Worm (Caenorhabditis elegans) whole organism, L1 larva: ENCODE results near the gene T24C2.5.

Experiments used
- F16B12.6 ChIP-seq: fragments of 150-350 bp; optimal IDR thresholded peaks from 2 replicates; lab custom pipeline; 2014; ENCODE audit warnings: missing biosample characterization, missing genetic modification characterization
- aly-2 ChIP-seq: fragments of 150-350 bp; optimal IDR thresholded peaks from 2 replicates; lab custom pipeline; 2014; ENCODE audit warnings: missing biosample characterization, missing genetic modification characterization
- ama-1 ChIP-seq: fragments of 150-350 bp; optimal IDR thresholded peaks from 2 replicates; lab custom pipeline; 2014
- ceh-63 ChIP-seq: fragments of 200-800 bp; sonication (Bioruptor generic); optimal IDR thresholded peaks from 2 replicates; lab custom pipeline; 2018; ENCODE audit warnings: mild to moderate bottlenecking, missing genetic modification characterization, missing compliant biosample characterization
- ceh-8 ChIP-seq: fragments of 200-800 bp; sonication (Bioruptor generic); optimal IDR thresholded peaks from 2 replicates; lab custom pipeline; 2018; ENCODE audit warnings: mild to moderate bottlenecking, missing genetic modification characterization, moderate library complexity, missing compliant biosample characterization
- ceh-90 ChIP-seq: sonication (generic microtip); optimal IDR thresholded peaks from 2 replicates; lab custom pipeline; 2016; ENCODE audit warnings: missing genetic modification characterization, missing compliant biosample characterization
- dpl-1 ChIP-seq, 3 experiments: fragments of 150-350 bp in 2 of 3; sonication (generic microtip) in 1 of 3; optimal IDR thresholded peaks; 2 replicates each; lab custom pipeline; 2014 to 2017; ENCODE audit warnings: missing biosample characterization in 3 of 3, missing genetic modification characterization in 3 of 3, missing genetic modification reagents in 3 of 3
- dsc-1 ChIP-seq: sonication (generic microtip); optimal IDR thresholded peaks from 2 replicates; lab custom pipeline; 2016; ENCODE audit warnings: mild to moderate bottlenecking, missing genetic modification characterization, missing compliant biosample characterization
- efl-1 ChIP-seq, 4 experiments: fragments of 150-350 bp; optimal IDR thresholded peaks in 3 of 4; peaks in 1 of 4; 1 replicate in 1 of 4; 2 replicates in 3 of 4; lab custom pipeline; 2014; ENCODE audit warnings: missing biosample characterization in 2 of 4, missing genetic modification characterization in 2 of 4, missing genetic modification reagents in 2 of 4
- egl-13 ChIP-seq: sonication (generic microtip); optimal IDR thresholded peaks from 2 replicates; lab custom pipeline; 2016; ENCODE audit warnings: missing genotype, missing genetic modification reagents, missing genetic modification characterization, missing compliant biosample characterization
- egl-27 ChIP-seq, 2 experiments: fragments of 150-350 bp in 1 of 2; sonication (generic microtip); optimal IDR thresholded peaks; 3 replicates each; lab custom pipeline; 2017 to 2018; ENCODE audit warnings: missing biosample characterization in 2 of 2, missing genetic modification characterization in 2 of 2, missing genetic modification reagents in 2 of 2
- elt-2 ChIP-seq: sonication (generic microtip); optimal IDR thresholded peaks from 2 replicates; lab custom pipeline; 2016; ENCODE audit warnings: missing genetic modification characterization, mild to moderate bottlenecking, inconsistent platforms, missing compliant biosample characterization, missing genetic modification reagents
- fkh-4 ChIP-seq: sonication (generic microtip); optimal IDR thresholded peaks from 2 replicates; lab custom pipeline; 2016; ENCODE audit warnings: missing compliant biosample characterization, missing genetic modification characterization, borderline replicate concordance
- hlh-17 ChIP-seq: fragments of 200-800 bp; sonication (Bioruptor generic); optimal IDR thresholded peaks from 2 replicates; lab custom pipeline; 2018; ENCODE audit warnings: missing genetic modification characterization, mild to moderate bottlenecking, missing compliant biosample characterization, moderate library complexity, borderline replicate concordance
- hlh-4 ChIP-seq: sonication (generic microtip); optimal IDR thresholded peaks from 2 replicates; lab custom pipeline; 2016; ENCODE audit warnings: mild to moderate bottlenecking, missing genetic modification characterization, missing compliant biosample characterization
- isw-1 ChIP-seq: fragments of 200-800 bp; sonication (Bioruptor generic); IDR thresholded peaks from 2 replicates; pipeline ENCODE4 v1.3.6; 2022; ENCODE audit warnings: missing genetic modification characterization, missing compliant biosample characterization
- jun-1 ChIP-seq: fragments of 150-350 bp; optimal IDR thresholded peaks from 2 replicates; lab custom pipeline; 2014; ENCODE audit warnings: missing biosample characterization, missing genetic modification reagents, missing genetic modification characterization
- lin-13 ChIP-seq: fragments of 150-350 bp; optimal IDR thresholded peaks from 2 replicates; lab custom pipeline; 2014; ENCODE audit warnings: missing biosample characterization, missing genetic modification reagents, missing genetic modification characterization
- lin-14 ChIP-seq: fragments of 200-800 bp; sonication (Bioruptor generic); optimal IDR thresholded peaks from 2 replicates; lab custom pipeline; 2018; ENCODE audit warnings: mild to moderate bottlenecking, missing genetic modification characterization, moderate library complexity, missing compliant biosample characterization
- lin-15B ChIP-seq: fragments of 150-350 bp; sonication (generic microtip); optimal IDR thresholded peaks from 3 replicates; lab custom pipeline; 2014; ENCODE audit warnings: missing biosample characterization, missing genetic modification characterization
- lin-39 ChIP-seq: fragments of 150-350 bp; optimal IDR thresholded peaks from 2 replicates; lab custom pipeline; 2014; ENCODE audit warnings: missing biosample characterization, missing genetic modification reagents, missing genetic modification characterization
- lir-3 ChIP-seq: sonication (generic microtip); optimal IDR thresholded peaks from 2 replicates; lab custom pipeline; 2016; ENCODE audit warnings: mild to moderate bottlenecking, missing genetic modification characterization, moderate library complexity, missing compliant biosample characterization; ENCODE audit not compliant: poor library complexity
- lsy-2 ChIP-seq, 2 experiments: fragments of 150-350 bp; optimal IDR thresholded peaks; 2 replicates each; lab custom pipeline; 2014; ENCODE audit warnings: missing biosample characterization in 2 of 2, missing genetic modification characterization in 2 of 2
- mab-9 ChIP-seq: fragments of 200-800 bp; sonication (Bioruptor generic); IDR thresholded peaks from 2 replicates; pipeline ENCODE4 v1.3.6; 2022; ENCODE audit warnings: missing genetic modification reagents, missing genetic modification characterization, missing compliant biosample characterization
- mef-2 ChIP-seq: fragments of 150-350 bp; optimal IDR thresholded peaks from 2 replicates; lab custom pipeline; 2014; ENCODE audit warnings: missing biosample characterization, missing genetic modification characterization
- mep-1 ChIP-seq: fragments of 150-350 bp; optimal IDR thresholded peaks from 2 replicates; lab custom pipeline; 2014; ENCODE audit warnings: missing biosample characterization, missing genetic modification characterization
- nhr-11 ChIP-seq: fragments of 150-350 bp; optimal IDR thresholded peaks from 2 replicates; lab custom pipeline; 2014; ENCODE audit warnings: missing biosample characterization, missing genetic modification characterization
- nhr-12 ChIP-seq: sonication (generic microtip); optimal IDR thresholded peaks from 2 replicates; lab custom pipeline; 2017; ENCODE audit warnings: missing biosample characterization, missing genetic modification characterization
- nhr-19 ChIP-seq: fragments of 200-800 bp; sonication (Bioruptor generic); conservative IDR thresholded peaks from 2 replicates; pipeline ENCODE4 v1.3.6; 2022; ENCODE audit warnings: missing genetic modification characterization, missing compliant biosample characterization
- nhr-237 ChIP-seq: fragments of 150-350 bp; optimal IDR thresholded peaks from 2 replicates; lab custom pipeline; 2014; ENCODE audit warnings: missing biosample characterization, missing genetic modification characterization
- nhr-28 ChIP-seq: fragments of 150-350 bp; optimal IDR thresholded peaks from 2 replicates; lab custom pipeline; 2014; ENCODE audit warnings: missing biosample characterization, missing genetic modification characterization
- nhr-47 ChIP-seq: sonication (generic microtip); optimal IDR thresholded peaks from 2 replicates; lab custom pipeline; 2016; ENCODE audit warnings: mild to moderate bottlenecking, missing genetic modification characterization, moderate library complexity, missing compliant biosample characterization
- nhr-71 ChIP-seq: sonication (generic microtip); optimal IDR thresholded peaks from 2 replicates; lab custom pipeline; 2016; ENCODE audit warnings: mild to moderate bottlenecking, missing genetic modification characterization, moderate library complexity, missing compliant biosample characterization
- nhr-77 ChIP-seq: fragments of 150-350 bp; optimal IDR thresholded peaks from 2 replicates; lab custom pipeline; 2014; ENCODE audit warnings: missing biosample characterization, missing genetic modification characterization
- nhr-85 ChIP-seq: sonication (generic microtip); peaks from one replicate; lab custom pipeline; 2016; ENCODE audit warnings: missing genetic modification characterization, inconsistent platforms, missing compliant biosample characterization
- pag-3 ChIP-seq: sonication (generic microtip); optimal IDR thresholded peaks from 2 replicates; lab custom pipeline; 2017; ENCODE audit warnings: missing genetic modification characterization, mild to moderate bottlenecking, missing compliant biosample characterization, antibody characterized with exemption, borderline replicate concordance; ENCODE audit not compliant: insufficient read depth
- pax-3 ChIP-seq: fragments of 200-800 bp; sonication (Bioruptor generic); optimal IDR thresholded peaks from 2 replicates; lab custom pipeline; 2018; ENCODE audit warnings: mild to moderate bottlenecking, missing genetic modification characterization, moderate library complexity, missing compliant biosample characterization
- pqm-1 ChIP-seq: sonication (generic microtip); optimal IDR thresholded peaks from 3 replicates; lab custom pipeline; 2017; ENCODE audit warnings: missing biosample characterization, missing genetic modification characterization
- snu-23 ChIP-seq: sonication (generic microtip); optimal IDR thresholded peaks from 2 replicates; lab custom pipeline; 2016; ENCODE audit warnings: missing genetic modification characterization, missing compliant biosample characterization
- sox-4 ChIP-seq: sonication (generic microtip); optimal IDR thresholded peaks from 2 replicates; lab custom pipeline; 2016; ENCODE audit warnings: missing genetic modification characterization, missing compliant biosample characterization
- sptf-1 ChIP-seq: fragments of 150-350 bp; optimal IDR thresholded peaks from 2 replicates; lab custom pipeline; 2014; ENCODE audit warnings: missing biosample characterization, missing genetic modification characterization
- sup-37 ChIP-seq: fragments of 200-800 bp; sonication (Bioruptor generic); optimal IDR thresholded peaks from 2 replicates; lab custom pipeline; 2018; ENCODE audit warnings: mild to moderate bottlenecking, missing genetic modification characterization, missing compliant biosample characterization
- swsn-7 ChIP-seq: sonication (generic microtip); optimal IDR thresholded peaks from 2 replicates; lab custom pipeline; 2016; ENCODE audit warnings: missing genetic modification characterization, missing compliant biosample characterization
- tbx-2 ChIP-seq: sonication (generic microtip); optimal IDR thresholded peaks from 2 replicates; lab custom pipeline; 2016; ENCODE audit warnings: missing genetic modification characterization, missing compliant biosample characterization
- tlp-1 ChIP-seq: fragments of 150-350 bp; optimal IDR thresholded peaks from 2 replicates; lab custom pipeline; 2014; ENCODE audit warnings: missing biosample characterization, missing genetic modification characterization
- unc-130 ChIP-seq: fragments of 150-350 bp; optimal IDR thresholded peaks from 2 replicates; lab custom pipeline; 2017; ENCODE audit warnings: missing biosample characterization, missing genetic modification characterization, inconsistent platforms
- unc-62 ChIP-seq: fragments of 150-350 bp; optimal IDR thresholded peaks from 2 replicates; lab custom pipeline; 2014; ENCODE audit warnings: missing biosample characterization, missing genetic modification reagents, missing genetic modification characterization
- unc-86 ChIP-seq: sonication (generic microtip); optimal IDR thresholded peaks from 2 replicates; lab custom pipeline; 2016; ENCODE audit warnings: missing genetic modification characterization, missing compliant biosample characterization
- vab-15 ChIP-seq: sonication (generic microtip); optimal IDR thresholded peaks from 2 replicates; lab custom pipeline; 2017; ENCODE audit warnings: missing genotype, mild to moderate bottlenecking, missing genetic modification characterization, missing compliant biosample characterization
- zip-4 ChIP-seq: fragments of 200-800 bp; sonication (Bioruptor generic); optimal IDR thresholded peaks from 2 replicates; lab custom pipeline; 2018; ENCODE audit warnings: mild to moderate bottlenecking, missing genetic modification characterization, moderate library complexity, missing compliant biosample characterization
- ztf-4 ChIP-seq: fragments of 150-350 bp; optimal IDR thresholded peaks from 2 replicates; lab custom pipeline; 2014; ENCODE audit warnings: missing biosample characterization, missing genetic modification characterization

Gene T24C2.5

ce11 chrX:14562286-14563086, 28.3 kb downstream of the T24C2.5 start:
- TF ChIP-seq fkh-4 (tag; lab: Kevin White, UChicago) (no peak), aly-2 (no peak), dsc-1 (tag; lab: Kevin White, UChicago) (peak; percentile 86), lin-39 (tag; lab: Kevin White, UChicago) (no peak), mef-2 (tag; lab: Kevin White, UChicago) (peak; percentile 88), zip-4 (GFP tag; lab: Kevin White, UChicago) (peak; percentile 25), pqm-1 (tag; lab: Kevin White, UChicago) (no peak), nhr-77 (tag; lab: Kevin White, UChicago) (peak; percentile 34), egl-13 (peak; percentile 97), nhr-85 (tag; lab: Kevin White, UChicago) (no peak), unc-62 (GFP tag; lab: Kevin White, UChicago) (no peak), lir-3 (tag; lab: Kevin White, UChicago) (peak; percentile 35), nhr-28 (tag; lab: Kevin White, UChicago) (no peak), unc-130 (tag; lab: Kevin White, UChicago) (no peak), nhr-12 (tag; lab: Kevin White, UChicago) (no peak), lsy-2 (tag; optimal IDR thresholded peaks at IDR 0.05; lab: Kevin White, UChicago) (peak in 1 of 2 experiments; percentile 72), nhr-71 (peak; percentile 98), ceh-63 (GFP tag; lab: Kevin White, UChicago) (no peak), snu-23 (peak; percentile 34), dpl-1 (GFP tag; optimal IDR thresholded peaks at IDR 0.05; lab: Kevin White, UChicago) (peak in 1 of 3 experiments; percentile 4), hlh-4 (peak; percentile 56), tbx-2 (tag; lab: Kevin White, UChicago) (no peak), vab-15 (tag; lab: Kevin White, UChicago) (no peak), lin-14 (GFP tag; lab: Kevin White, UChicago) (peak; percentile 82), nhr-19 (GFP tag; lab: Robert Waterston, UW) (peak; percentile 68), F16B12.6 (tag; lab: Kevin White, UChicago) (no peak), mab-9 (no peak), ceh-8 (peak; percentile 61), nhr-237 (no peak), hlh-17 (GFP tag; lab: Kevin White, UChicago) (no peak), pag-3 (tag; lab: Kevin White, UChicago) (no peak), ceh-90 (tag; lab: Kevin White, UChicago) (no peak), swsn-7 (tag; lab: Kevin White, UChicago) (peak; percentile 82), lin-15B (tag; lab: Kevin White, UChicago) (no peak), nhr-11 (tag; lab: Kevin White, UChicago) (peak; percentile 81), ama-1 (lab: Kevin White, UChicago) (no peak), jun-1 (no peak), sox-4 (tag; lab: Kevin White, UChicago) (peak; percentile 96), pax-3 (tag; lab: Kevin White, UChicago) (peak; percentile 87), ztf-4 (peak; percentile 86), lin-13 (GFP tag; lab: Kevin White, UChicago) (peak; percentile 67), tlp-1 (tag; lab: Kevin White, UChicago) (no peak), nhr-47 (peak; percentile 96), sup-37 (no peak), unc-86 (peak; percentile 81), efl-1 (optimal IDR thresholded peaks at IDR 0.05; lab: Kevin White, UChicago) (no peak), efl-1 (GFP tag; optimal IDR thresholded peaks at IDR 0.05 in 1 of 2; lab: Kevin White, UChicago) (no peak), elt-2 (tag; lab: Kevin White, UChicago) (no peak), egl-27 (tag; optimal IDR thresholded peaks at IDR 0.05; lab: Kevin White, UChicago) (no peak), isw-1 (GFP tag; lab: Robert Waterston, UW) (no peak), sptf-1 (no peak), mep-1 (peak; percentile 46)
